Worm (Caenorhabditis elegans) whole organism, early embryonic: ENCODE measurements around the gene mam-7.

Experiments
- B0310.2 ChIP-seq: sonication (generic microtip); optimal IDR thresholded peaks from 2 replicates; lab custom pipeline; 2016; ENCODE audit warnings: mild to moderate bottlenecking, missing genetic modification characterization, missing compliant biosample characterization
- F13C5.2 ChIP-seq: sonication (generic microtip); optimal IDR thresholded peaks from 2 replicates; lab custom pipeline; 2017; ENCODE audit warnings: mild to moderate bottlenecking, missing genetic modification characterization, inconsistent platforms, missing compliant biosample characterization
- aly-1 ChIP-seq: sonication (generic microtip); optimal IDR thresholded peaks from 2 replicates; lab custom pipeline; 2016; ENCODE audit warnings: missing genetic modification characterization, missing compliant biosample characterization
- ama-1 ChIP-seq: fragments of 150-350 bp; optimal IDR thresholded peaks from 2 replicates; lab custom pipeline; 2014
- ceh-13 ChIP-seq: fragments of 200-800 bp; sonication (Bioruptor generic); optimal IDR thresholded peaks from 2 replicates; lab custom pipeline; 2018; ENCODE audit warnings: mild to moderate bottlenecking, missing genetic modification characterization, missing compliant biosample characterization
- ceh-36 ChIP-seq: sonication (generic microtip); optimal IDR thresholded peaks from 2 replicates; lab custom pipeline; 2016; ENCODE audit warnings: missing genetic modification characterization, inconsistent platforms, missing compliant biosample characterization
- ets-7 ChIP-seq: sonication (generic microtip); optimal IDR thresholded peaks from 2 replicates; lab custom pipeline; 2016; ENCODE audit warnings: missing genotype, missing genetic modification characterization, missing compliant biosample characterization
- flt-1 ChIP-seq: fragments of 200-800 bp; sonication (Bioruptor generic); IDR thresholded peaks from 2 replicates; pipeline ENCODE4 v1.3.6; 2022; ENCODE audit warnings: missing genetic modification characterization, missing compliant biosample characterization
- hmbx-1 ChIP-seq: sonication (generic microtip); optimal IDR thresholded peaks from 2 replicates; lab custom pipeline; 2016; ENCODE audit warnings: mild to moderate bottlenecking, missing genetic modification characterization, missing compliant biosample characterization
- hmg-4 ChIP-seq: fragments of 200-800 bp; sonication (Bioruptor generic); optimal IDR thresholded peaks from 2 replicates; lab custom pipeline; 2018; ENCODE audit warnings: mild to moderate bottlenecking, missing genetic modification characterization, missing compliant biosample characterization
- hnd-1 ChIP-seq: sonication (generic microtip); optimal IDR thresholded peaks from 2 replicates; lab custom pipeline; 2016; ENCODE audit warnings: missing genetic modification characterization, missing compliant biosample characterization
- pes-1 ChIP-seq: fragments of 200-800 bp; sonication (Bioruptor generic); IDR thresholded peaks from 2 replicates; pipeline ENCODE4 v1.3.6; 2022; ENCODE audit warnings: missing genetic modification reagents, missing genetic modification characterization, missing compliant biosample characterization
- scrt-1 ChIP-seq: fragments of 200-800 bp; sonication (Bioruptor generic); IDR thresholded peaks from 2 replicates; pipeline ENCODE4 v1.3.6; 2022; ENCODE audit warnings: missing genetic modification characterization, missing compliant biosample characterization
- sea-1 ChIP-seq: fragments of 200-800 bp; sonication (Bioruptor generic); conservative IDR thresholded peaks from 2 replicates; pipeline ENCODE4 v1.3.6; 2022; ENCODE audit warnings: missing genetic modification characterization, missing compliant biosample characterization
- tbx-11 ChIP-seq: fragments of 200-800 bp; sonication (Bioruptor generic); IDR thresholded peaks from 2 replicates; pipeline ENCODE4 v1.3.6; 2022; ENCODE audit warnings: missing genetic modification characterization, missing compliant biosample characterization
- tbx-37 ChIP-seq: fragments of 200-800 bp; sonication (Bioruptor generic); conservative IDR thresholded peaks from 2 replicates; pipeline ENCODE4 v1.3.6; 2022; ENCODE audit warnings: missing genetic modification reagents, missing genetic modification characterization, missing compliant biosample characterization
- tra-4 ChIP-seq: sonication (generic microtip); optimal IDR thresholded peaks from 2 replicates; lab custom pipeline; 2017; ENCODE audit warnings: missing genetic modification characterization, missing compliant biosample characterization

Gene mam-7

ce11 chrIII:9892855-9893254 lies at the start of gene mam-7:
TSS of gene mam-7 (plus strand) at chrIII:9893155.
- TF ChIP-seq sea-1, result no peak
- TF ChIP-seq scrt-1, result no peak
- TF ChIP-seq ceh-36 (tag; lab: Kevin White, UChicago), result no peak
- no peak for TF ChIP-seq F13C5.2
- TF ChIP-seq ceh-13 (GFP tag; lab: Kevin White, UChicago), result no peak
- TF ChIP-seq ets-7 (tag; lab: Kevin White, UChicago), result no peak
- TF ChIP-seq tra-4 (tag; lab: Kevin White, UChicago), result no peak
- TF ChIP-seq pes-1 (GFP tag; lab: Robert Waterston, UW), result no peak
- no peak for TF ChIP-seq tbx-37
- TF ChIP-seq ama-1 (lab: Kevin White, UChicago), result no peak
- no peak for TF ChIP-seq hmg-4 (GFP tag; lab: Kevin White, UChicago)
- no peak for TF ChIP-seq aly-1 (tag; lab: Kevin White, UChicago)
- TF ChIP-seq hnd-1, result no peak
- TF ChIP-seq tbx-11 (GFP tag; lab: Robert Waterston, UW), result no peak
- no peak for TF ChIP-seq hmbx-1
- no peak for TF ChIP-seq flt-1 (GFP tag; lab: Robert Waterston, UW)
- TF ChIP-seq B0310.2 (tag; lab: Kevin White, UChicago), result no peak

ce11 chrIII:9843715-9844114 lies 49.2 kb upstream of the mam-7 start, which contains the start of gene K11H3.5:
TSS of gene K11H3.5 (plus strand) at chrIII:9843768.
- TF ChIP-seq ceh-36 (tag; lab: Kevin White, UChicago) (no peak), B0310.2 (tag; lab: Kevin White, UChicago) (no peak), ama-1 (lab: Kevin White, UChicago) (no peak), pes-1 (GFP tag; lab: Robert Waterston, UW) (no peak), tbx-11 (GFP tag; lab: Robert Waterston, UW) (no peak), F13C5.2 (no peak), tra-4 (tag; lab: Kevin White, UChicago) (no peak)

- TF ChIP-seq pes-1 (GFP tag; lab: Robert Waterston, UW), result no peak
- TF ChIP-seq hmbx-1, result no peak
- TF ChIP-seq hmg-4 (GFP tag; lab: Kevin White, UChicago), result no peak
- TF ChIP-seq tbx-11 (GFP tag; lab: Robert Waterston, UW), result no peak
- no peak for TF ChIP-seq ceh-36 (tag; lab: Kevin White, UChicago)
- no peak for TF ChIP-seq ama-1 (lab: Kevin White, UChicago)
Observed at ce11 chrIII:9846093-9846492, 46.9 kb upstream of the mam-7 start, which contains the start of gene K11H3.2. TSS of gene K11H3.2 (plus strand) at chrIII:9846393.

- TF ChIP-seq ets-7 (tag; lab: Kevin White, UChicago), result no peak
- TF ChIP-seq sea-1, result no peak
- no peak for TF ChIP-seq ceh-13 (GFP tag; lab: Kevin White, UChicago)
- no peak for TF ChIP-seq aly-1 (tag; lab: Kevin White, UChicago)
- TF ChIP-seq ama-1 (lab: Kevin White, UChicago), result no peak
- TF ChIP-seq tbx-37, result no peak
- TF ChIP-seq hnd-1, result no peak
Observed at ce11 chrIII:9848083-9848482, 44.9 kb upstream of the mam-7 start, which contains the start of gene mrpl-36. TSS of gene mrpl-36 (minus strand) at chrIII:9848116.

ce11 chrIII:9848603-9849002 lies 44.4 kb upstream of the mam-7 start:
- no peak for TF ChIP-seq ceh-13 (GFP tag; lab: Kevin White, UChicago)
- TF ChIP-seq F13C5.2, result no peak
- no peak for TF ChIP-seq tbx-37
- no peak for TF ChIP-seq flt-1 (GFP tag; lab: Robert Waterston, UW)
- no peak for TF ChIP-seq pes-1 (GFP tag; lab: Robert Waterston, UW)
- TF ChIP-seq B0310.2 (tag; lab: Kevin White, UChicago), result no peak
- no peak for TF ChIP-seq sea-1
- TF ChIP-seq ceh-36 (tag; lab: Kevin White, UChicago), result no peak
- no peak for TF ChIP-seq scrt-1
- TF ChIP-seq hmg-4 (GFP tag; lab: Kevin White, UChicago), result no peak
- no peak for TF ChIP-seq hnd-1
- TF ChIP-seq aly-1 (tag; lab: Kevin White, UChicago), result no peak
- no peak for TF ChIP-seq ets-7 (tag; lab: Kevin White, UChicago)
- no peak for TF ChIP-seq tbx-11 (GFP tag; lab: Robert Waterston, UW)
- TF ChIP-seq tra-4 (tag; lab: Kevin White, UChicago), result no peak
- no peak for TF ChIP-seq hmbx-1

ce11 chrIII:9849111-9849510 lies 43.8 kb upstream of the mam-7 start:
- TF ChIP-seq flt-1 (GFP tag; lab: Robert Waterston, UW) (peak; percentile 71; the same call in 1 of the 2 replicates), tbx-11 (GFP tag; lab: Robert Waterston, UW) (peak; percentile 74; the same call in 1 of the 2 replicates), scrt-1 (peak; percentile 73), pes-1 (GFP tag; lab: Robert Waterston, UW) (peak; percentile 80), tbx-37 (peak; percentile 73)

ce11 chrIII:9849950-9850349 lies 43.0 kb upstream of the mam-7 start:
- TF ChIP-seq scrt-1 (no peak), ceh-13 (GFP tag; lab: Kevin White, UChicago) (no peak), ama-1 (lab: Kevin White, UChicago) (no peak), hmg-4 (GFP tag; lab: Kevin White, UChicago) (no peak), B0310.2 (tag; lab: Kevin White, UChicago) (no peak), hnd-1 (no peak), tbx-37 (no peak), pes-1 (GFP tag; lab: Robert Waterston, UW) (no peak), hmbx-1 (no peak), ceh-36 (tag; lab: Kevin White, UChicago) (no peak), tbx-11 (GFP tag; lab: Robert Waterston, UW) (no peak), sea-1 (no peak), flt-1 (GFP tag; lab: Robert Waterston, UW) (no peak), tra-4 (tag; lab: Kevin White, UChicago) (no peak)

ce11 chrIII:9850877-9851276 lies 42.1 kb upstream of the mam-7 start:
- no peak for TF ChIP-seq sea-1
- no peak for TF ChIP-seq hnd-1
- TF ChIP-seq hmg-4 (GFP tag; lab: Kevin White, UChicago), result no peak
- TF ChIP-seq B0310.2 (tag; lab: Kevin White, UChicago), result no peak
- TF ChIP-seq pes-1 (GFP tag; lab: Robert Waterston, UW), result no peak
- TF ChIP-seq flt-1 (GFP tag; lab: Robert Waterston, UW), result no peak
- no peak for TF ChIP-seq ceh-13 (GFP tag; lab: Kevin White, UChicago)
- TF ChIP-seq tbx-11 (GFP tag; lab: Robert Waterston, UW), result no peak
- no peak for TF ChIP-seq F13C5.2
- TF ChIP-seq scrt-1, result no peak
- TF ChIP-seq hmbx-1, result no peak
- TF ChIP-seq aly-1 (tag; lab: Kevin White, UChicago), result no peak
- no peak for TF ChIP-seq ets-7 (tag; lab: Kevin White, UChicago)
